Fruit fly (Drosophila melanogaster) whole organism, wandering third instar larva: ENCODE data around the gene CG15425.
A peak's percentile ranks its signal among the peaks of the same experiment; 100 is the strongest.

Source experiments
- Abd-B ChIP-seq: fragments of >200 bp; optimal IDR thresholded peaks from 2 replicates; lab custom pipeline; 2017; ENCODE audit warnings: missing biosample characterization, missing genetic modification characterization
- CG32264 ChIP-seq: fragments of 200-800 bp; sonication (Bioruptor generic); optimal IDR thresholded peaks from 2 replicates; lab custom pipeline; 2016; ENCODE audit warnings: missing biosample characterization, missing genetic modification characterization
- CG9705 ChIP-seq: fragments of 200-800 bp; sonication (Bioruptor generic); optimal IDR thresholded peaks from 2 replicates; lab custom pipeline; 2018; ENCODE audit warnings: missing biosample characterization, mild to moderate bottlenecking, missing genetic modification characterization
- CrebA ChIP-seq: fragments of 200-800 bp; sonication (Bioruptor generic); optimal IDR thresholded peaks from 2 replicates; lab custom pipeline; 2016; ENCODE audit warnings: missing biosample characterization, mild to moderate bottlenecking, missing genetic modification characterization, borderline replicate concordance
- Dfd ChIP-seq: fragments of >200 bp; optimal IDR thresholded peaks from 2 replicates; lab custom pipeline; 2017; ENCODE audit warnings: missing biosample characterization, missing genetic modification characterization
- Dif ChIP-seq: fragments of 200-275, 200-300 bp; sonication (Bioruptor generic); optimal IDR thresholded peaks from 2 replicates; lab custom pipeline; 2018; ENCODE audit warnings: missing biosample characterization, missing genetic modification characterization; ENCODE audit not compliant: partially characterized antibody
- GATAd ChIP-seq: sonication (Bioruptor generic); optimal IDR thresholded peaks from 2 replicates; lab custom pipeline; 2016; ENCODE audit warnings: missing biosample characterization, missing genetic modification characterization
- HLH106 ChIP-seq: fragments of 200-800 bp; optimal IDR thresholded peaks from 3 replicates; lab custom pipeline; 2019; ENCODE audit warnings: missing biosample characterization, mild to moderate bottlenecking, missing genetic modification characterization, moderate library complexity
- Hnf4 ChIP-seq: fragments of 200-800 bp; sonication (Bioruptor generic); optimal IDR thresholded peaks from 2 replicates; lab custom pipeline; 2016; ENCODE audit warnings: missing biosample characterization, mild to moderate bottlenecking, missing genetic modification characterization
- Hr78 ChIP-seq: fragments of >200 bp; optimal IDR thresholded peaks from 2 replicates; lab custom pipeline; 2017; ENCODE audit warnings: missing biosample characterization, missing genetic modification characterization
- Hr83 ChIP-seq: fragments of 200-300 bp; sonication (Bioruptor generic); optimal IDR thresholded peaks from 2 replicates; lab custom pipeline; 2016; ENCODE audit warnings: missing biosample characterization, mild to moderate bottlenecking, missing genetic modification characterization, moderate library complexity; ENCODE audit not compliant: poor library complexity, severe bottlenecking
- Jra ChIP-seq: sonication (Bioruptor generic); optimal IDR thresholded peaks from 2 replicates; lab custom pipeline; 2016; ENCODE audit warnings: missing biosample characterization, missing genetic modification characterization
- Mio ChIP-seq: sonication (Bioruptor generic); optimal IDR thresholded peaks from 2 replicates; lab custom pipeline; 2016; ENCODE audit warnings: missing biosample characterization, missing genetic modification characterization
- Myc ChIP-seq: fragments of >200 bp; optimal IDR thresholded peaks from 2 replicates; lab custom pipeline; 2017
- N ChIP-seq: fragments of >200 bp; optimal IDR thresholded peaks from 2 replicates; lab custom pipeline; 2018; ENCODE audit warnings: missing biosample characterization, missing external identifiers, missing genetic modification characterization
- OdsH ChIP-seq: fragments of 200-800 bp; sonication (Bioruptor generic); optimal IDR thresholded peaks from 2 replicates; lab custom pipeline; 2016; ENCODE audit warnings: missing biosample characterization, mild to moderate bottlenecking, missing genetic modification characterization
- Rel ChIP-seq, 2 experiments: fragments of 200-800 bp; sonication (Bioruptor generic) in 1 of 2; optimal IDR thresholded peaks; 2 replicates in 1 of 2; 3 replicates in 1 of 2; lab custom pipeline; 2016 to 2019; ENCODE audit warnings: mild to moderate bottlenecking in 2 of 2, missing biosample characterization in 2 of 2, missing genetic modification characterization in 2 of 2, moderate library complexity in 1 of 2
- Sp1 ChIP-seq: fragments of 200-800 bp; sonication (Bioruptor generic); optimal IDR thresholded peaks from 3 replicates; lab custom pipeline; 2019; ENCODE audit warnings: missing biosample characterization, mild to moderate bottlenecking, missing genetic modification characterization, moderate library complexity
- Vsx2 ChIP-seq: fragments of 200-300, 225-300 bp; sonication (Bioruptor generic); optimal IDR thresholded peaks from 2 replicates; lab custom pipeline; 2018; ENCODE audit warnings: missing biosample characterization, missing genetic modification characterization; ENCODE audit not compliant: partially characterized antibody
- br ChIP-seq: fragments of 200-800 bp; sonication (Bioruptor generic); optimal IDR thresholded peaks from 2 replicates; lab custom pipeline; 2016; ENCODE audit warnings: missing biosample characterization, missing genetic modification characterization
- brk ChIP-seq: fragments of 200-800 bp; sonication (Bioruptor generic); optimal IDR thresholded peaks from 2 replicates; lab custom pipeline; 2016; ENCODE audit warnings: missing biosample characterization, mild to moderate bottlenecking, missing genetic modification characterization
- dl ChIP-seq, 2 experiments: fragments of 175-275, 200-275 bp in 1 of 2; fragments of 200-275 bp in 1 of 2; sonication (Bioruptor generic); optimal IDR thresholded peaks; lab custom pipeline; 2018; ENCODE audit warnings: mild to moderate bottlenecking in 2 of 2, missing biosample characterization in 2 of 2, missing genetic modification characterization in 2 of 2, moderate library complexity in 2 of 2; ENCODE audit not compliant: partially characterized antibody in 2 of 2, insufficient read depth in 1 of 2
- dmrt93B ChIP-seq: fragments of 200-800 bp; sonication (Bioruptor generic); optimal IDR thresholded peaks from 2 replicates; lab custom pipeline; 2018; ENCODE audit warnings: missing biosample characterization, mild to moderate bottlenecking, missing genetic modification characterization
- dsf ChIP-seq: sonication (Bioruptor generic); optimal IDR thresholded peaks from 2 replicates; lab custom pipeline; 2016; ENCODE audit warnings: missing biosample characterization, missing genetic modification characterization, borderline replicate concordance
- ey ChIP-seq: fragments of 200-800 bp; sonication (Bioruptor generic); optimal IDR thresholded peaks from 2 replicates; lab custom pipeline; 2016; ENCODE audit warnings: missing biosample characterization, missing genetic modification characterization
- foxo ChIP-seq, 2 experiments: fragments of 200-800 bp; sonication (Bioruptor generic); optimal IDR thresholded peaks; 2 replicates in 1 of 2; 3 replicates in 1 of 2; lab custom pipeline; 2016 to 2017; ENCODE audit warnings: missing biosample characterization in 2 of 2, missing genetic modification characterization in 2 of 2
- fru ChIP-seq: fragments of 200-800 bp; sonication (Bioruptor generic); optimal IDR thresholded peaks from 3 replicates; lab custom pipeline; 2016; ENCODE audit warnings: missing biosample characterization, mild to moderate bottlenecking, missing genetic modification characterization
- h ChIP-seq: fragments of 200-800 bp; sonication (Bioruptor generic); optimal IDR thresholded peaks from 3 replicates; lab custom pipeline; 2016; ENCODE audit warnings: missing biosample characterization, mild to moderate bottlenecking, missing genetic modification characterization
- jim ChIP-seq: fragments of 175-275, 200-325 bp; sonication (Bioruptor generic); optimal IDR thresholded peaks from 2 replicates; lab custom pipeline; 2016; ENCODE audit warnings: missing biosample characterization, mild to moderate bottlenecking, missing genetic modification characterization
- lola ChIP-seq: fragments of >200 bp; optimal IDR thresholded peaks from 2 replicates; lab custom pipeline; 2017; ENCODE audit warnings: missing biosample characterization, missing genetic modification characterization
- pan ChIP-seq: fragments of >200 bp; optimal IDR thresholded peaks from 2 replicates; lab custom pipeline; 2017
- psq ChIP-seq: fragments of 200-800 bp; sonication (Bioruptor generic); optimal IDR thresholded peaks from 3 replicates; lab custom pipeline; 2017; ENCODE audit warnings: missing biosample characterization, mild to moderate bottlenecking, missing genetic modification characterization, moderate library complexity
- rgr ChIP-seq: fragments of 200-800 bp; sonication (Bioruptor generic); optimal IDR thresholded peaks from 3 replicates; lab custom pipeline; 2016; ENCODE audit warnings: missing biosample characterization, mild to moderate bottlenecking, missing genetic modification characterization
- sage ChIP-seq: fragments of 200-800 bp; sonication (Bioruptor generic); optimal IDR thresholded peaks from 2 replicates; lab custom pipeline; 2016; ENCODE audit warnings: missing biosample characterization, mild to moderate bottlenecking, missing genetic modification characterization
- sv ChIP-seq: fragments of 200-800 bp; sonication (Bioruptor generic); optimal IDR thresholded peaks from 3 replicates; lab custom pipeline; 2016; ENCODE audit warnings: missing biosample characterization, missing genetic modification characterization
- tai ChIP-seq: sonication (Bioruptor generic); optimal IDR thresholded peaks from 2 replicates; lab custom pipeline; 2016; ENCODE audit warnings: missing biosample characterization, missing genetic modification characterization
- usp ChIP-seq: fragments of >200 bp; optimal IDR thresholded peaks from 2 replicates; lab custom pipeline; 2017; ENCODE audit warnings: missing biosample characterization, missing genetic modification characterization
- woc ChIP-seq: sonication (Bioruptor generic); optimal IDR thresholded peaks from 2 replicates; lab custom pipeline; 2016; ENCODE audit warnings: missing biosample characterization, mild to moderate bottlenecking, missing genetic modification characterization

The CG15425 gene

DNA sequence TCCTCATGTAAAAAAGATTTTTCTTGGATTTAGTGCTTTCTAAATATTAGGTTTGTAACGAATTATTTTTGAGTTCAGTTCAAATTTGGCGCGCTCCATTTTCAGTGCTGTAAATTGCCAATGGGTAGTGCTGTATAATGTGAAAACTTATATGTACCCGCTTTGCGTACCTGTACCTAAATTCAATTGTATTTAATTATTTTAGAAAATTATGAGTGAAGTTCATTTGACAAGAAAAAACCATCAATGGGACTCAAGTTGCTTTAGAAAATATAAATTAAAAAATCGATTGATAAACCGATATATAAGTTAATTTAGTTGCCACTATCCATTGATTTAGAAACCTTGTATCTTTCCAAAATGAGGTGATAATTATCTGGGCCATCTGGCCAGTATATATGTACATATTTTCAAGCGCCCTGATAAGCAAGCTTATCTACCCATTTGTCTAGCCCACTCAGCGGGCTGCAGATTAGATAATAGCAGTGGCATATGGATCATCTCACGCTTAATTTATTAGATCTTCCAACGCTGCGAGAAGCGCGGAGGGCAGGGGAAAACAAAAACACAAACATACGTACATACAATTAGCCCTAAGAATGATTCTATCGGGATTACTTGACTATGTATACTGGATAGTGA is 33.1 kb upstream of the CG15425 start:
- TF ChIP-seq rgr (GFP tag; lab: Kevin White, UChicago): peak; percentile 46
- no peak for TF ChIP-seq dl (GFP tag; optimal IDR thresholded peaks at IDR 0.05; lab: Kevin White, UChicago; ENCODE audit: insufficient read depth in 1 of 2, partially characterized antibody in 2 of 2)
- no peak for TF ChIP-seq CG9705 (GFP tag; lab: Kevin White, UChicago)
- peak; percentile 30 for TF ChIP-seq h (GFP tag; lab: Kevin White, UChicago)
- TF ChIP-seq woc (GFP tag; lab: Kevin White, UChicago): peak; percentile 47
- TF ChIP-seq Abd-B (GFP tag; lab: Kevin White, UChicago): no peak
- TF ChIP-seq tai (GFP tag; lab: Kevin White, UChicago): no peak
- TF ChIP-seq Sp1: peak; percentile 26
- TF ChIP-seq N: no peak
- TF ChIP-seq sv: peak; percentile 25
- no peak for TF ChIP-seq Rel (GFP tag; optimal IDR thresholded peaks at IDR 0.05; lab: Kevin White, UChicago)
- TF ChIP-seq Rel (tag; optimal IDR thresholded peaks at IDR 0.05; lab: Kevin White, UChicago): no peak
- TF ChIP-seq CrebA (GFP tag; lab: Kevin White, UChicago): no peak
- no peak for TF ChIP-seq Dif
- no peak for TF ChIP-seq brk
- TF ChIP-seq Jra (GFP tag; lab: Kevin White, UChicago): peak; percentile 49
- no peak for TF ChIP-seq jim (GFP tag; lab: Kevin White, UChicago)
- TF ChIP-seq dmrt93B (GFP tag; lab: Kevin White, UChicago): no peak
- no peak for TF ChIP-seq dsf
- peak; percentile 24 for TF ChIP-seq sage
- peak; percentile 32 for TF ChIP-seq br (GFP tag; lab: Kevin White, UChicago)
- TF ChIP-seq HLH106 (tag; lab: Kevin White, UChicago): peak; percentile 31
- no peak for TF ChIP-seq pan (lab: Kevin White, UChicago)
- TF ChIP-seq Hr78 (GFP tag; lab: Kevin White, UChicago): no peak
- no peak for TF ChIP-seq CG32264 (GFP tag; lab: Kevin White, UChicago)
- no peak for TF ChIP-seq Vsx2 (GFP tag; lab: Kevin White, UChicago)
- TF ChIP-seq fru (GFP tag; lab: Kevin White, UChicago): peak; percentile 60
- TF ChIP-seq ey (GFP tag; lab: Kevin White, UChicago): peak; percentile 43
- no peak for TF ChIP-seq Dfd (GFP tag; lab: Kevin White, UChicago)
- no peak for TF ChIP-seq psq (GFP tag; lab: Kevin White, UChicago)
- peak; percentile 34 for TF ChIP-seq OdsH (GFP tag; lab: Kevin White, UChicago)
- no peak for TF ChIP-seq Mio
- peak in 1 of 2 experiments; percentile 39 for TF ChIP-seq foxo (GFP tag; optimal IDR thresholded peaks at IDR 0.05; lab: Kevin White, UChicago)
- TF ChIP-seq usp: no peak
- TF ChIP-seq lola: no peak
- TF ChIP-seq Myc (lab: Kevin White, UChicago): peak; percentile 29
- TF ChIP-seq GATAd: no peak
- TF ChIP-seq Hnf4 (GFP tag; lab: Kevin White, UChicago): peak; percentile 84
- TF ChIP-seq Hr83 (GFP tag; lab: Kevin White, UChicago): peak; percentile 32

- TF ChIP-seq GATAd (no peak), woc (GFP tag; lab: Kevin White, UChicago) (peak; percentile 29), Jra (GFP tag; lab: Kevin White, UChicago) (no peak), pan (lab: Kevin White, UChicago) (no peak)
Observed at dm6 chr2L:4226792-4227191, 30.6 kb upstream of the CG15425 start, which contains the start of gene CG3702. TSS of gene CG3702 (minus strand) at chr2L:4227097.

DNA sequence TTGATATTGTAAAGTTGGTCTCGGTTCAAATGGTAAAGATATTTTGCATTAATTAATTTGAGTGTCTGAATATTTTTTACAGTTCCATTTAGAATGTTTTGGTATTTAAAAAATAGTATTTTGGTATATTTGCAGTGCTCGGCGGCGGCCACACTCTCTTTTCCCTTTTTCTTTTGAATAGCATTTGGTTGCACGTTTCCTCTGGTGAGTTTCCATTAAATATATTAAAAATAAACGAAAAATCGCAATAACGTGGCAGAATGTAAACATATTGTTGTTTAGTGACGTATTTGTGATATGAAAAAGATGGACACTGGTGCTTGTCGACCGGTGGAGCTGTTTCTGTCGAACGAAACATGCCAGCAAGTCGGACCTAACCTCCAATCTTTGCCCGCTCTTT is 29.8 kb upstream of the CG15425 start, which contains the start of gene RpL40:
TSS of gene RpL40 (plus strand) at position 154 of the 400 bp plus-strand sequence.
- no peak for TF ChIP-seq rgr (GFP tag; lab: Kevin White, UChicago)
- TF ChIP-seq jim (GFP tag; lab: Kevin White, UChicago): no peak
- TF ChIP-seq dl (GFP tag; optimal IDR thresholded peaks at IDR 0.05; lab: Kevin White, UChicago; ENCODE audit: insufficient read depth in 1 of 2, partially characterized antibody in 2 of 2): no peak
- TF ChIP-seq N: peak; percentile 7
- peak; percentile 3 for TF ChIP-seq psq (GFP tag; lab: Kevin White, UChicago)
